Worm (Caenorhabditis elegans) whole organism, young adult: ENCODE measurements around the gene frpr-3.

Source experiments
- F10E7.11 ChIP-seq: sonication (generic microtip); optimal IDR thresholded peaks from 2 replicates; lab custom pipeline; 2017; ENCODE audit warnings: mild to moderate bottlenecking, missing genetic modification characterization, moderate library complexity, missing compliant biosample characterization
- F57A8.1 ChIP-seq: fragments of 200-800 bp; sonication (Bioruptor generic); optimal IDR thresholded peaks from 2 replicates; lab custom pipeline; 2018; ENCODE audit warnings: mild to moderate bottlenecking, missing genetic modification characterization, moderate library complexity, missing compliant biosample characterization
- attf-6 ChIP-seq: fragments of 200-800 bp; sonication (Bioruptor generic); IDR thresholded peaks from 2 replicates; pipeline ENCODE4 v1.3.6; 2022; ENCODE audit warnings: missing genetic modification reagents, missing genetic modification characterization, missing compliant biosample characterization
- ceh-100 ChIP-seq: fragments of 200-800 bp; sonication (Bioruptor generic); IDR thresholded peaks from 2 replicates; pipeline ENCODE4 v1.3.6; 2022; ENCODE audit warnings: missing genetic modification reagents, missing genetic modification characterization, missing compliant biosample characterization
- let-607 ChIP-seq, 2 experiments: fragments of 200-800 bp in 1 of 2; sonication (Bioruptor generic) in 1 of 2; sonication (generic microtip) in 1 of 2; optimal IDR thresholded peaks; 2 replicates each; lab custom pipeline; 2016 to 2018; ENCODE audit warnings: mild to moderate bottlenecking in 2 of 2, missing compliant biosample characterization in 2 of 2, missing genetic modification characterization in 2 of 2, moderate library complexity in 2 of 2, missing genotype in 1 of 2
- nfya-1 ChIP-seq: sonication (generic microtip); optimal IDR thresholded peaks from 2 replicates; lab custom pipeline; 2017; ENCODE audit warnings: antibody characterized with exemption, missing compliant biosample characterization, missing genetic modification characterization, borderline replicate concordance; ENCODE audit not compliant: insufficient read depth
- nfyb-1 ChIP-seq: fragments of 200-800 bp; sonication (Bioruptor generic); IDR thresholded peaks from 2 replicates; pipeline ENCODE4 v1.3.6; 2022; ENCODE audit warnings: missing genetic modification reagents, missing genetic modification characterization, missing compliant biosample characterization
- rcor-1 ChIP-seq: fragments of 200-800 bp; sonication (Bioruptor generic); IDR thresholded peaks from 2 replicates; pipeline ENCODE4 v1.3.6; 2022; ENCODE audit warnings: missing genetic modification reagents, missing genetic modification characterization, missing compliant biosample characterization
- snpc-1.1 ChIP-seq: sonication (generic microtip); optimal IDR thresholded peaks from 2 replicates; lab custom pipeline; 2017; ENCODE audit warnings: missing genetic modification characterization, mild to moderate bottlenecking, missing compliant biosample characterization, antibody characterized with exemption, moderate library complexity, missing genotype, missing genetic modification reagents; ENCODE audit not compliant: insufficient read depth
- snpc-1.3 ChIP-seq: sonication (generic microtip); optimal IDR thresholded peaks from 2 replicates; lab custom pipeline; 2017; ENCODE audit warnings: missing genetic modification characterization, mild to moderate bottlenecking, missing compliant biosample characterization, antibody characterized with exemption, moderate library complexity, missing genotype, missing genetic modification reagents; ENCODE audit not compliant: insufficient read depth
- tbx-9 ChIP-seq: sonication (generic microtip); optimal IDR thresholded peaks from 2 replicates; lab custom pipeline; 2016; ENCODE audit warnings: borderline replicate concordance, missing genetic modification characterization, inconsistent platforms, missing compliant biosample characterization

- no peak for TF ChIP-seq nfyb-1 (GFP tag; lab: Robert Waterston, UW)
- no peak for TF ChIP-seq F57A8.1 (GFP tag; lab: Kevin White, UChicago)
- TF ChIP-seq nfya-1: no peak
- no peak for TF ChIP-seq let-607 (tag; optimal IDR thresholded peaks at IDR 0.05; lab: Kevin White, UChicago)
- TF ChIP-seq snpc-1.3 (tag; lab: Kevin White, UChicago): no peak
- TF ChIP-seq rcor-1 (GFP tag; lab: Robert Waterston, UW): no peak
- TF ChIP-seq tbx-9: no peak
- no peak for TF ChIP-seq F10E7.11 (tag; lab: Kevin White, UChicago)
- TF ChIP-seq ceh-100 (GFP tag; lab: Robert Waterston, UW): no peak
- TF ChIP-seq attf-6 (GFP tag; lab: Robert Waterston, UW): no peak
- no peak for TF ChIP-seq snpc-1.1 (tag; lab: Kevin White, UChicago)
These were observed 42.4 kb upstream of the frpr-3 start, which contains the start of gene Y97E10C.1 for ce11 chrV:7728679-7729027.
